Fruit fly (Drosophila melanogaster) whole organism, wandering third instar larva: Measurements from ENCODE around the gene lsn.

Source experiments
- Abd-B ChIP-seq: fragments of >200 bp; optimal IDR thresholded peaks from 2 replicates; lab custom pipeline; 2017; ENCODE audit warnings: missing biosample characterization, missing genetic modification characterization
- CG32264 ChIP-seq: fragments of 200-800 bp; sonication (Bioruptor generic); optimal IDR thresholded peaks from 2 replicates; lab custom pipeline; 2016; ENCODE audit warnings: missing biosample characterization, missing genetic modification characterization
- CG9705 ChIP-seq: fragments of 200-800 bp; sonication (Bioruptor generic); optimal IDR thresholded peaks from 2 replicates; lab custom pipeline; 2018; ENCODE audit warnings: missing biosample characterization, mild to moderate bottlenecking, missing genetic modification characterization
- CrebA ChIP-seq: fragments of 200-800 bp; sonication (Bioruptor generic); optimal IDR thresholded peaks from 2 replicates; lab custom pipeline; 2016; ENCODE audit warnings: missing biosample characterization, mild to moderate bottlenecking, missing genetic modification characterization, borderline replicate concordance
- Dfd ChIP-seq: fragments of >200 bp; optimal IDR thresholded peaks from 2 replicates; lab custom pipeline; 2017; ENCODE audit warnings: missing biosample characterization, missing genetic modification characterization
- Dif ChIP-seq: fragments of 200-275, 200-300 bp; sonication (Bioruptor generic); optimal IDR thresholded peaks from 2 replicates; lab custom pipeline; 2018; ENCODE audit warnings: missing biosample characterization, missing genetic modification characterization; ENCODE audit not compliant: partially characterized antibody
- HLH106 ChIP-seq: fragments of 200-800 bp; optimal IDR thresholded peaks from 3 replicates; lab custom pipeline; 2019; ENCODE audit warnings: missing biosample characterization, mild to moderate bottlenecking, missing genetic modification characterization, moderate library complexity
- Hnf4 ChIP-seq: fragments of 200-800 bp; sonication (Bioruptor generic); optimal IDR thresholded peaks from 2 replicates; lab custom pipeline; 2016; ENCODE audit warnings: missing biosample characterization, mild to moderate bottlenecking, missing genetic modification characterization
- Hr78 ChIP-seq: fragments of >200 bp; optimal IDR thresholded peaks from 2 replicates; lab custom pipeline; 2017; ENCODE audit warnings: missing biosample characterization, missing genetic modification characterization
- Hr83 ChIP-seq: fragments of 200-300 bp; sonication (Bioruptor generic); optimal IDR thresholded peaks from 2 replicates; lab custom pipeline; 2016; ENCODE audit warnings: missing biosample characterization, mild to moderate bottlenecking, missing genetic modification characterization, moderate library complexity; ENCODE audit not compliant: poor library complexity, severe bottlenecking
- Jra ChIP-seq: sonication (Bioruptor generic); optimal IDR thresholded peaks from 2 replicates; lab custom pipeline; 2016; ENCODE audit warnings: missing biosample characterization, missing genetic modification characterization
- Mio ChIP-seq: sonication (Bioruptor generic); optimal IDR thresholded peaks from 2 replicates; lab custom pipeline; 2016; ENCODE audit warnings: missing biosample characterization, missing genetic modification characterization
- Myc ChIP-seq: fragments of >200 bp; optimal IDR thresholded peaks from 2 replicates; lab custom pipeline; 2017
- N ChIP-seq: fragments of >200 bp; optimal IDR thresholded peaks from 2 replicates; lab custom pipeline; 2018; ENCODE audit warnings: missing biosample characterization, missing external identifiers, missing genetic modification characterization
- OdsH ChIP-seq: fragments of 200-800 bp; sonication (Bioruptor generic); optimal IDR thresholded peaks from 2 replicates; lab custom pipeline; 2016; ENCODE audit warnings: missing biosample characterization, mild to moderate bottlenecking, missing genetic modification characterization
- Rel ChIP-seq, 2 experiments: fragments of 200-800 bp; sonication (Bioruptor generic) in 1 of 2; optimal IDR thresholded peaks; 2 replicates in 1 of 2; 3 replicates in 1 of 2; lab custom pipeline; 2016 to 2019; ENCODE audit warnings: mild to moderate bottlenecking in 2 of 2, missing biosample characterization in 2 of 2, missing genetic modification characterization in 2 of 2, moderate library complexity in 1 of 2
- Sp1 ChIP-seq: fragments of 200-800 bp; sonication (Bioruptor generic); optimal IDR thresholded peaks from 3 replicates; lab custom pipeline; 2019; ENCODE audit warnings: missing biosample characterization, mild to moderate bottlenecking, missing genetic modification characterization, moderate library complexity
- Vsx2 ChIP-seq: fragments of 200-300, 225-300 bp; sonication (Bioruptor generic); optimal IDR thresholded peaks from 2 replicates; lab custom pipeline; 2018; ENCODE audit warnings: missing biosample characterization, missing genetic modification characterization; ENCODE audit not compliant: partially characterized antibody
- br ChIP-seq: fragments of 200-800 bp; sonication (Bioruptor generic); optimal IDR thresholded peaks from 2 replicates; lab custom pipeline; 2016; ENCODE audit warnings: missing biosample characterization, missing genetic modification characterization
- brk ChIP-seq: fragments of 200-800 bp; sonication (Bioruptor generic); optimal IDR thresholded peaks from 2 replicates; lab custom pipeline; 2016; ENCODE audit warnings: missing biosample characterization, mild to moderate bottlenecking, missing genetic modification characterization
- dl ChIP-seq, 2 experiments: fragments of 175-275, 200-275 bp in 1 of 2; fragments of 200-275 bp in 1 of 2; sonication (Bioruptor generic); optimal IDR thresholded peaks; lab custom pipeline; 2018; ENCODE audit warnings: mild to moderate bottlenecking in 2 of 2, missing biosample characterization in 2 of 2, missing genetic modification characterization in 2 of 2, moderate library complexity in 2 of 2; ENCODE audit not compliant: partially characterized antibody in 2 of 2, insufficient read depth in 1 of 2
- dmrt93B ChIP-seq: fragments of 200-800 bp; sonication (Bioruptor generic); optimal IDR thresholded peaks from 2 replicates; lab custom pipeline; 2018; ENCODE audit warnings: missing biosample characterization, mild to moderate bottlenecking, missing genetic modification characterization
- dsf ChIP-seq: sonication (Bioruptor generic); optimal IDR thresholded peaks from 2 replicates; lab custom pipeline; 2016; ENCODE audit warnings: missing biosample characterization, missing genetic modification characterization, borderline replicate concordance
- ey ChIP-seq: fragments of 200-800 bp; sonication (Bioruptor generic); optimal IDR thresholded peaks from 2 replicates; lab custom pipeline; 2016; ENCODE audit warnings: missing biosample characterization, missing genetic modification characterization
- foxo ChIP-seq, 2 experiments: fragments of 200-800 bp; sonication (Bioruptor generic); optimal IDR thresholded peaks; 2 replicates in 1 of 2; 3 replicates in 1 of 2; lab custom pipeline; 2016 to 2017; ENCODE audit warnings: missing biosample characterization in 2 of 2, missing genetic modification characterization in 2 of 2
- fru ChIP-seq: fragments of 200-800 bp; sonication (Bioruptor generic); optimal IDR thresholded peaks from 3 replicates; lab custom pipeline; 2016; ENCODE audit warnings: missing biosample characterization, mild to moderate bottlenecking, missing genetic modification characterization
- h ChIP-seq: fragments of 200-800 bp; sonication (Bioruptor generic); optimal IDR thresholded peaks from 3 replicates; lab custom pipeline; 2016; ENCODE audit warnings: missing biosample characterization, mild to moderate bottlenecking, missing genetic modification characterization
- jim ChIP-seq: fragments of 175-275, 200-325 bp; sonication (Bioruptor generic); optimal IDR thresholded peaks from 2 replicates; lab custom pipeline; 2016; ENCODE audit warnings: missing biosample characterization, mild to moderate bottlenecking, missing genetic modification characterization
- lola ChIP-seq: fragments of >200 bp; optimal IDR thresholded peaks from 2 replicates; lab custom pipeline; 2017; ENCODE audit warnings: missing biosample characterization, missing genetic modification characterization
- psq ChIP-seq: fragments of 200-800 bp; sonication (Bioruptor generic); optimal IDR thresholded peaks from 3 replicates; lab custom pipeline; 2017; ENCODE audit warnings: missing biosample characterization, mild to moderate bottlenecking, missing genetic modification characterization, moderate library complexity
- rgr ChIP-seq: fragments of 200-800 bp; sonication (Bioruptor generic); optimal IDR thresholded peaks from 3 replicates; lab custom pipeline; 2016; ENCODE audit warnings: missing biosample characterization, mild to moderate bottlenecking, missing genetic modification characterization
- sage ChIP-seq: fragments of 200-800 bp; sonication (Bioruptor generic); optimal IDR thresholded peaks from 2 replicates; lab custom pipeline; 2016; ENCODE audit warnings: missing biosample characterization, mild to moderate bottlenecking, missing genetic modification characterization
- sv ChIP-seq: fragments of 200-800 bp; sonication (Bioruptor generic); optimal IDR thresholded peaks from 3 replicates; lab custom pipeline; 2016; ENCODE audit warnings: missing biosample characterization, missing genetic modification characterization
- tai ChIP-seq: sonication (Bioruptor generic); optimal IDR thresholded peaks from 2 replicates; lab custom pipeline; 2016; ENCODE audit warnings: missing biosample characterization, missing genetic modification characterization
- usp ChIP-seq: fragments of >200 bp; optimal IDR thresholded peaks from 2 replicates; lab custom pipeline; 2017; ENCODE audit warnings: missing biosample characterization, missing genetic modification characterization
- woc ChIP-seq: sonication (Bioruptor generic); optimal IDR thresholded peaks from 2 replicates; lab custom pipeline; 2016; ENCODE audit warnings: missing biosample characterization, mild to moderate bottlenecking, missing genetic modification characterization

Gene lsn

DNA sequence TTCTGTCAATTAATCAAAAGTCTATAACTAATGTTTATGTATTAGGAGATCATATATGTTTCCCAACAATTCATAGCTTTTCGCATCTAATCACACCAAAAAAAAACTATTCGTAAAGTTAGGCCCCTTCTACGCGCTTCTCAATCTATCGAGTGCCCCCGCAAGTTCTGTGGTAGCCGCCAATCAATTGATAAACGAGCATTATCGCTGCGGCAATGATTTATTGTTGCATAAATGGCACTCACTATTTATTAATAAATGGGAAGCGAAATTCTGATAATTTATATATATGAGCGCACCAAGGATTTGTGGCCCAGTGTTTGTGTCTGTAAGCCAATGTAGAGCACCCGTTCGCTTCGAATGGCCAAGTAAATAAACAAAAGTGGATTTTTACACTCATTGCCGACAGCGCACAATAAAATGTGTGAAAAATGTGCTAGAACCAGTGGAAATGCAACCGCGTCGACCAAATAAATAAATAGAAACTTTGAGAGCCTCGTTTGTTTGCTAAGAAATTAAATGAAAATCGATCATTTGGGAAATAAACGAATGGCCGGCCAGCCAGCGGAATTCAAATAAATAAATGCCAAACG lies 6.5 kb downstream of the lsn start:
- TF ChIP-seq sage (GFP tag; lab: Kevin White, UChicago) (no peak), rgr (GFP tag; lab: Kevin White, UChicago) (no peak), CG32264 (no peak), Jra (GFP tag; lab: Kevin White, UChicago) (no peak), HLH106 (tag; lab: Kevin White, UChicago) (no peak), psq (GFP tag; lab: Kevin White, UChicago) (no peak), foxo (GFP tag; optimal IDR thresholded peaks at IDR 0.05; lab: Kevin White, UChicago) (no peak), Dfd (GFP tag; lab: Kevin White, UChicago) (no peak), usp (GFP tag; lab: Kevin White, UChicago) (no peak), Myc (lab: Kevin White, UChicago) (no peak), lola (no peak), CG9705 (GFP tag; lab: Kevin White, UChicago) (no peak), Hnf4 (GFP tag; lab: Kevin White, UChicago) (no peak), jim (no peak), woc (GFP tag; lab: Kevin White, UChicago) (no peak), Vsx2 (GFP tag; lab: Kevin White, UChicago) (no peak), h (no peak), Rel (GFP tag; optimal IDR thresholded peaks at IDR 0.05; lab: Kevin White, UChicago) (no peak), Rel (tag; optimal IDR thresholded peaks at IDR 0.05; lab: Kevin White, UChicago) (no peak), Mio (GFP tag; lab: Kevin White, UChicago) (no peak), Abd-B (no peak)

DNA sequence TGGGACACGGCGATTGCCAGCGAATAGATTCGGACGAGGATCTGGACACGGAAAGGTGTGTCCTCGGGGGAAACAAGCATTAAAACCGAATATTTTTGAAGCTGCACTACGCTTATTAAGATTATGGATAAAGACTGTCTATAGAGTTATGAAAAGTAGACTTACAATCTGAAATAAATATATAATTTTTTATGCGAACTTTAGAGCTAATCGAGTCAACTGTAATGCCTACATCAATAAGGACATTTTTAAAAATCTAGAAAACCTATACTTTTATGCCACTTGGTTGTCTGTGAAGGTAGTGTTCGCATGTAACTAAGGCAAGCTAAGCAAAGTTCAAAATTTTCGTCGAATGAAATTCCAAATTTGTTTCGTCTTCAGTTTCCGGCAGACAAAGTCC lies 8.5 kb downstream of the lsn start, which contains the start of gene CG31178:
Gene CG31178, plus strand, starts transcription at position 301 of the 400 bp plus-strand sequence.
- no peak for TF ChIP-seq br
- TF ChIP-seq woc (GFP tag; lab: Kevin White, UChicago) = no peak
- TF ChIP-seq h = no peak
- TF ChIP-seq Hr78 = no peak
- no peak for TF ChIP-seq lola
- TF ChIP-seq ey = no peak
- no peak for TF ChIP-seq sage (GFP tag; lab: Kevin White, UChicago)
- TF ChIP-seq Dfd (GFP tag; lab: Kevin White, UChicago) = no peak
- no peak for TF ChIP-seq dl (GFP tag; optimal IDR thresholded peaks at IDR 0.05; lab: Kevin White, UChicago; ENCODE audit: insufficient read depth in 1 of 2, partially characterized antibody in 2 of 2)
- no peak for TF ChIP-seq psq (GFP tag; lab: Kevin White, UChicago)
- TF ChIP-seq dsf = no peak

DNA sequence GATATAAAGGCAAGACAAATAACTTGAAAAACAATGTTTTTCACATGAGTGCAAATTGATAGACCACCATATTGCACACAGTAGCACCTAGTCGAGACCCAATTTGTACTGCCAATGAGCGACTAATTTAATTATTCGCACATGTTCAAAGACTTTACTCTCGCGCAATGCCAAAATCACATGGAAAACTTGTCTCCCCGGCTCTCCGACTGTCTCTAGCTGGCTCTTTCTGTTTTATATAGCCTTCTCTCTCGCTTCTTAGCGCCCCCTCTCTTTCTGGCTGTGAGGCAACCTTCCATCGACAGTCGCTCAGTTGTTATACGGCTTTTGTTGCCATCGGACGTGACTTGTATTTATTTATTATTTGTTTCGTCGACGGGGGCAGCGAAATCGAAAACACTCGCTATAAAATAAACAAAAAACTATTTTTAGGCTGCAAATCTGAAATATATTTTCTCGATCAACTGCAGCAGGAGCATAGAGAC lies 10.1 kb downstream of the lsn start, which contains the start of gene CG6656:
Gene CG6656, plus strand, starts transcription at position 312 of the 485 bp plus-strand sequence.
- TF ChIP-seq br = no peak
- no peak for TF ChIP-seq sv (GFP tag; lab: Kevin White, UChicago)
- TF ChIP-seq Hnf4 (GFP tag; lab: Kevin White, UChicago) = peak; percentile 62
- TF ChIP-seq OdsH = peak; percentile 24
- TF ChIP-seq h = no peak
- no peak for TF ChIP-seq brk (GFP tag; lab: Kevin White, UChicago)
- TF ChIP-seq HLH106 (tag; lab: Kevin White, UChicago) = peak; percentile 9
- peak; percentile 93 for TF ChIP-seq Dif (GFP tag; lab: Kevin White, UChicago)
- peak; percentile 14 for TF ChIP-seq CG32264
- no peak for TF ChIP-seq CG9705 (GFP tag; lab: Kevin White, UChicago)
- no peak for TF ChIP-seq Hr78
- TF ChIP-seq Jra (GFP tag; lab: Kevin White, UChicago) = no peak
- peak; percentile 46 for TF ChIP-seq fru (GFP tag; lab: Kevin White, UChicago)
- no peak for TF ChIP-seq jim
- TF ChIP-seq foxo (GFP tag; optimal IDR thresholded peaks at IDR 0.05; lab: Kevin White, UChicago) = no peak
- no peak for TF ChIP-seq tai (GFP tag; lab: Kevin White, UChicago)
- no peak for TF ChIP-seq Dfd (GFP tag; lab: Kevin White, UChicago)
- TF ChIP-seq Hr83 (GFP tag; lab: Kevin White, UChicago) = no peak
- no peak for TF ChIP-seq Rel (GFP tag; optimal IDR thresholded peaks at IDR 0.05; lab: Kevin White, UChicago)
- peak; percentile 41 for TF ChIP-seq Rel (tag; optimal IDR thresholded peaks at IDR 0.05; lab: Kevin White, UChicago)
- no peak for TF ChIP-seq sage (GFP tag; lab: Kevin White, UChicago)
- no peak for TF ChIP-seq psq (GFP tag; lab: Kevin White, UChicago)
- no peak for TF ChIP-seq N (GFP tag; lab: Kevin White, UChicago)
- no peak for TF ChIP-seq Sp1 (GFP tag; lab: Kevin White, UChicago)
- TF ChIP-seq CrebA (GFP tag; lab: Kevin White, UChicago) = no peak
- no peak for TF ChIP-seq Abd-B
- TF ChIP-seq dsf = no peak
- TF ChIP-seq dmrt93B (GFP tag; lab: Kevin White, UChicago) = no peak
- no peak for TF ChIP-seq lola
- no peak for TF ChIP-seq Mio (GFP tag; lab: Kevin White, UChicago)
- TF ChIP-seq Vsx2 (GFP tag; lab: Kevin White, UChicago) = peak; percentile 70
- TF ChIP-seq woc (GFP tag; lab: Kevin White, UChicago) = peak; percentile 57
- peak; percentile 86 to 91 for TF ChIP-seq dl (GFP tag; optimal IDR thresholded peaks at IDR 0.05; lab: Kevin White, UChicago; ENCODE audit: insufficient read depth in 1 of 2, partially characterized antibody in 2 of 2)
